Fruit fly (Drosophila melanogaster) whole organism, pupa: ENCODE results near the gene CCHa2.

ENCODE experiments used
- CG10348 ChIP-seq: fragments of 200-800 bp; sonication (Bioruptor generic); IDR thresholded peaks from 2 replicates; pipeline ENCODE4 v1.3.6; 2022; ENCODE audit warnings: missing biosample characterization, missing genetic modification characterization
- CG12605 ChIP-seq: fragments of 200-800 bp; sonication (Bioruptor generic); IDR thresholded peaks from 2 replicates; pipeline ENCODE4 v1.3.6; 2022; ENCODE audit warnings: missing biosample characterization, missing genetic modification characterization
- CG13204 ChIP-seq: fragments of 200-800 bp; sonication (Bioruptor generic); optimal IDR thresholded peaks from 2 replicates; lab custom pipeline; 2018; ENCODE audit warnings: missing biosample characterization, mild to moderate bottlenecking, missing genetic modification characterization, moderate library complexity
- CG14655 ChIP-seq: fragments of 200-800 bp; sonication (Bioruptor generic); optimal IDR thresholded peaks from 3 replicates; lab custom pipeline; 2017; ENCODE audit warnings: mild to moderate bottlenecking, missing biosample characterization, missing genetic modification reagents, missing genetic modification characterization
- CG15710 ChIP-seq: fragments of 200-800 bp; sonication (Bioruptor generic); optimal IDR thresholded peaks from 2 replicates; lab custom pipeline; 2018; ENCODE audit warnings: missing biosample characterization, mild to moderate bottlenecking, missing genetic modification characterization, moderate library complexity
- CG17806 ChIP-seq: fragments of 200-800 bp; sonication (Bioruptor generic); optimal IDR thresholded peaks from 2 replicates; lab custom pipeline; 2018; ENCODE audit warnings: missing biosample characterization, mild to moderate bottlenecking, missing genetic modification characterization, moderate library complexity
- CG32121 ChIP-seq: fragments of 200-800 bp; sonication (Bioruptor generic); IDR thresholded peaks from 2 replicates; pipeline ENCODE4 v1.3.6; 2022; ENCODE audit warnings: missing biosample characterization, missing genetic modification characterization
- CG34367 ChIP-seq: fragments of 200-800 bp; sonication (Bioruptor generic); optimal IDR thresholded peaks from 2 replicates; lab custom pipeline; 2018; ENCODE audit warnings: missing biosample characterization, mild to moderate bottlenecking, missing genetic modification characterization
- CG4496 ChIP-seq: fragments of 200-800 bp; sonication (Bioruptor generic); IDR thresholded peaks from 3 replicates; pipeline ENCODE4 v1.3.6; 2022; ENCODE audit warnings: missing biosample characterization, missing genetic modification characterization
- CG8159 ChIP-seq: fragments of 200-800 bp; sonication (Bioruptor generic); optimal IDR thresholded peaks from 3 replicates; lab custom pipeline; 2018; ENCODE audit warnings: missing biosample characterization, mild to moderate bottlenecking, missing genetic modification characterization, moderate library complexity
- CG8301 ChIP-seq: fragments of 200-800 bp; sonication (Bioruptor generic); optimal IDR thresholded peaks from 2 replicates; lab custom pipeline; 2018; ENCODE audit warnings: missing biosample characterization, mild to moderate bottlenecking, missing genetic modification characterization
- CG9948 ChIP-seq: fragments of 200-800 bp; sonication (Bioruptor generic); optimal IDR thresholded peaks from 2 replicates; lab custom pipeline; 2018; ENCODE audit warnings: missing biosample characterization, mild to moderate bottlenecking, missing genetic modification characterization, moderate library complexity
- D1 ChIP-seq: fragments of 200-800 bp; sonication (Bioruptor generic); optimal IDR thresholded peaks from 2 replicates; lab custom pipeline; 2018; ENCODE audit warnings: missing biosample characterization, mild to moderate bottlenecking, missing genetic modification characterization, moderate library complexity
- EcR ChIP-seq: fragments of 200-800 bp; sonication (Bioruptor generic); optimal IDR thresholded peaks from 3 replicates; lab custom pipeline; 2019; ENCODE audit warnings: missing biosample characterization, missing genetic modification characterization, mild to moderate bottlenecking, moderate library complexity, missing genetic modification reagents
- Ets98B ChIP-seq: fragments of 200-800 bp; sonication (Bioruptor generic); IDR thresholded peaks from 2 replicates; pipeline ENCODE4 v1.3.6; 2022; ENCODE audit warnings: missing biosample characterization, missing genetic modification characterization
- Pif1A ChIP-seq: fragments of 200-800 bp; sonication (Bioruptor generic); optimal IDR thresholded peaks from 3 replicates; lab custom pipeline; 2016; ENCODE audit warnings: missing biosample characterization, missing genetic modification characterization
- Pif1B ChIP-seq: fragments of 200-800 bp; sonication (Bioruptor generic); optimal IDR thresholded peaks from 3 replicates; lab custom pipeline; 2016; ENCODE audit warnings: missing biosample characterization, missing genetic modification characterization
- Snoo ChIP-seq: fragments of 200-800 bp; sonication (Bioruptor generic); optimal IDR thresholded peaks from 3 replicates; lab custom pipeline; 2017; ENCODE audit warnings: missing biosample characterization, mild to moderate bottlenecking, missing genetic modification characterization, inconsistent platforms
- fd96Ca ChIP-seq: fragments of 200-800 bp; sonication (Bioruptor generic); IDR thresholded peaks from 3 replicates; pipeline ENCODE4 v1.3.6; 2022; ENCODE audit warnings: missing biosample characterization, missing genetic modification characterization
- gl ChIP-seq: fragments of 200-800 bp; sonication (Bioruptor generic); optimal IDR thresholded peaks from 2 replicates; lab custom pipeline; 2018; ENCODE audit warnings: missing biosample characterization, mild to moderate bottlenecking, missing genetic modification characterization
- rn ChIP-seq: fragments of 200-800 bp; sonication (Bioruptor generic); IDR thresholded peaks from 2 replicates; pipeline ENCODE4 v1.3.6; 2022; ENCODE audit warnings: missing biosample characterization, missing genetic modification characterization

CCHa2 gene

DNA sequence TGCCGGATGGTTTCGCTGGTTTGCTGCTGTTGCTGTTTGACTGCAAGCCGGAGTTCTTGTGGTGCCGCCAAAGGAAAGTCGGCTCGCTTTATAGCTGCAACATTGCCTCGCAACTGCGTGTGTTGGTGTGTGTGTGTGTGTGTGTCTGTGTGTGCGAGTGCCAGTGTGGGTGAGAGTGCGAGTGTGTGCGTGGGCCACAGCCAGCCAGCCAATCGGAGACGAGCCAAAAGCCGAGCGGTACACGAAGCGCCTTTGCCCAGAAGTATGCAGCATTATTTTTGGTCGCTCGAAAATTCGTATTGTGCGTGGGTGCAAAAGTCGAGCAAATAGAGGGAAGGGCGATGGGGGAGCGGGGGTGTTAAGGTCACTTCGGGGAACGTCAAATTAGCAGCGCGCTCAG lies at the start of gene CCHa2:
Gene CCHa2, minus strand, starts transcription at position 65 of the 400 bp plus-strand sequence.
- TF ChIP-seq CG8301 (tag; lab: Kevin White, UChicago) (no peak), CG4496 (GFP tag; lab: Robert Waterston, UW) (peak; percentile 48; the same call in 2 of the 3 replicates)

DNA sequence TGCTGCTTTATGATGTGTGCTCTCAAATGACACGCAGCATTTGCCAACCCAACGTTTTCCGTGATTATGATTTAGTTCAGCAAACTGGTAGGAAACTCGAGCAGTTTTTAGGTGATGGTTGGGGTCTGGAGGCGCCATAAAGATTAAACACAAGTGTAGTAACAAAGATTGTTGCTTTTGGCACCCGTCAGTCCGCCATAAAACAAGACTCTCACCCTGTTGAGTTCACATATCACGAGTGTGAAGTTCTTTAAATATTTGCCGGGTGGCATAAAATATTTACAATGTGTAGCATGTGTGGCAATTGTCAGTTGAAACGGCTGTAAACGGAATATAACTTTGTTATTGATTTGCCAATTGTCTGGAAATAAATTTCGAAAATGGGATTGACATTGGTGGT lies 46.7 kb upstream of the CCHa2 start:
- no peak for TF ChIP-seq CG8301 (tag; lab: Kevin White, UChicago)
- no peak for TF ChIP-seq Snoo (tag; lab: Kevin White, UChicago)
- TF ChIP-seq CG32121 (GFP tag; lab: Robert Waterston, UW): no peak
- no peak for TF ChIP-seq rn
- TF ChIP-seq CG4496 (GFP tag; lab: Robert Waterston, UW): no peak
- no peak for TF ChIP-seq Pif1B
- no peak for TF ChIP-seq CG13204 (GFP tag; lab: Kevin White, UChicago)
- TF ChIP-seq EcR: no peak
- TF ChIP-seq, all 21 proteins: peak for 0

- TF ChIP-seq Ets98B (GFP tag; lab: Robert Waterston, UW) (no peak), CG12605 (GFP tag; lab: Robert Waterston, UW) (no peak), CG4496 (GFP tag; lab: Robert Waterston, UW) (no peak)
Measured at dm6 chr3R:13435836-13436235, 40.8 kb upstream of the CCHa2 start.

dm6 chr3R:13434325-13435168 lies 39.5 kb upstream of the CCHa2 start, which contains the start of gene yrt:
Gene yrt, minus strand, starts transcription at chr3R:13434984.
- TF ChIP-seq CG4496 (GFP tag; lab: Robert Waterston, UW): no peak
- TF ChIP-seq CG34367 (tag; lab: Kevin White, UChicago): no peak
- no peak for TF ChIP-seq Pif1A (GFP tag; lab: Kevin White, UChicago)
- no peak for TF ChIP-seq CG14655 (GFP tag; lab: Kevin White, UChicago)
- TF ChIP-seq CG15710 (tag; lab: Kevin White, UChicago): no peak
- TF ChIP-seq CG32121 (GFP tag; lab: Robert Waterston, UW): 0 out of 2 replicates have a peak, but pooled peaks have one; percentile 9
- TF ChIP-seq CG13204 (GFP tag; lab: Kevin White, UChicago): peak; percentile 9
- TF ChIP-seq D1 (tag; lab: Kevin White, UChicago): no peak
- TF ChIP-seq EcR: no peak

dm6 chr3R:13433623-13434022 lies 38.6 kb upstream of the CCHa2 start:
- TF ChIP-seq D1 (tag; lab: Kevin White, UChicago): peak; percentile 35
- peak; percentile 77 for TF ChIP-seq Snoo (tag; lab: Kevin White, UChicago)
- TF ChIP-seq gl: peak; percentile 53
- TF ChIP-seq CG34367 (tag; lab: Kevin White, UChicago): peak; percentile 87
- TF ChIP-seq CG8159: peak; percentile 97
- peak; percentile 88 for TF ChIP-seq CG15710 (tag; lab: Kevin White, UChicago)
- 0 out of 2 replicates have a peak, but pooled peaks have one; percentile 15 for TF ChIP-seq CG10348 (GFP tag; lab: Robert Waterston, UW)
- TF ChIP-seq CG13204 (GFP tag; lab: Kevin White, UChicago): peak; percentile 58
- TF ChIP-seq CG32121 (GFP tag; lab: Robert Waterston, UW): peak; percentile 59; the same call in 1 of the 2 replicates
- TF ChIP-seq CG17806: peak; percentile 70
- peak; percentile 87 for TF ChIP-seq CG4496 (GFP tag; lab: Robert Waterston, UW)
- peak; percentile 80 for TF ChIP-seq Pif1A (GFP tag; lab: Kevin White, UChicago)
- peak; percentile 83 for TF ChIP-seq CG12605 (GFP tag; lab: Robert Waterston, UW)
- 0 out of 3 replicates have a peak, but pooled peaks have one; percentile 30 for TF ChIP-seq fd96Ca
- peak; percentile 73 for TF ChIP-seq Ets98B (GFP tag; lab: Robert Waterston, UW)
- TF ChIP-seq EcR: no peak
- TF ChIP-seq CG14655 (GFP tag; lab: Kevin White, UChicago): peak; percentile 72
- peak; percentile 74 for TF ChIP-seq CG8301 (tag; lab: Kevin White, UChicago)
- TF ChIP-seq Pif1B: peak; percentile 75
- TF ChIP-seq CG9948 (tag; lab: Kevin White, UChicago): peak; percentile 85
- peak; percentile 39; the same call in 1 of the 2 replicates for TF ChIP-seq rn

- TF ChIP-seq CG17806 (peak; percentile 75), CG34367 (tag; lab: Kevin White, UChicago) (peak; percentile 61), CG4496 (GFP tag; lab: Robert Waterston, UW) (peak; percentile 84), CG8159 (peak; percentile 66), Pif1B (peak; percentile 53), CG9948 (tag; lab: Kevin White, UChicago) (peak; percentile 65), CG14655 (GFP tag; lab: Kevin White, UChicago) (peak; percentile 82), Ets98B (GFP tag; lab: Robert Waterston, UW) (peak; percentile 70), Snoo (tag; lab: Kevin White, UChicago) (peak; percentile 35), rn (0 out of 2 replicates have a peak, but pooled peaks have one; percentile 24), CG13204 (GFP tag; lab: Kevin White, UChicago) (no peak), gl (no peak), CG12605 (GFP tag; lab: Robert Waterston, UW) (peak; percentile 63), Pif1A (GFP tag; lab: Kevin White, UChicago) (peak; percentile 71), EcR (no peak), CG8301 (tag; lab: Kevin White, UChicago) (peak; percentile 77), CG32121 (GFP tag; lab: Robert Waterston, UW) (peak; percentile 75), CG15710 (tag; lab: Kevin White, UChicago) (peak; percentile 60), CG10348 (GFP tag; lab: Robert Waterston, UW) (peak; percentile 40; the same call in 1 of the 2 replicates), D1 (tag; lab: Kevin White, UChicago) (no peak), fd96Ca (no peak)
- TF ChIP-seq, all 21 proteins: peak for 16
Measured at dm6 chr3R:13428341-13429040, 33.5 kb upstream of the CCHa2 start.
